Fruit fly (Drosophila melanogaster) whole organism, embryonic: ENCODE data around the gene Ir21a.

ENCODE experiments used
- Abd-B ChIP-seq: fragments of 200-800 bp; sonication (Bioruptor generic); optimal IDR thresholded peaks from 2 replicates; lab custom pipeline; 2018; ENCODE audit warnings: missing biosample characterization, mild to moderate bottlenecking, missing genetic modification characterization, moderate library complexity
- CG12659 ChIP-seq: fragments of 200-800 bp; sonication (Bioruptor generic); optimal IDR thresholded peaks from 3 replicates; lab custom pipeline; 2017; ENCODE audit warnings: mild to moderate bottlenecking, missing biosample characterization, missing genetic modification reagents, missing genetic modification characterization
- CG13894 ChIP-seq: fragments of 200-800 bp; sonication (Bioruptor generic); optimal IDR thresholded peaks from 3 replicates; lab custom pipeline; 2018; ENCODE audit warnings: missing biosample characterization, mild to moderate bottlenecking, missing genetic modification characterization, moderate library complexity
- CG15601 ChIP-seq: fragments of 200-800 bp; sonication (Bioruptor generic); optimal IDR thresholded peaks from 3 replicates; lab custom pipeline; 2019; ENCODE audit warnings: missing biosample characterization, mild to moderate bottlenecking, missing genetic modification characterization, moderate library complexity
- CG1603 ChIP-seq: fragments of 200-800 bp; sonication (Bioruptor generic); optimal IDR thresholded peaks from 2 replicates; lab custom pipeline; 2019; ENCODE audit warnings: missing biosample characterization, mild to moderate bottlenecking, missing genetic modification characterization, moderate library complexity
- CG1647 ChIP-seq: fragments of 200-800 bp; sonication (Bioruptor generic); optimal IDR thresholded peaks from 3 replicates; lab custom pipeline; 2016; ENCODE audit warnings: missing biosample characterization, missing genetic modification characterization
- CG18599 ChIP-seq: fragments of 200-800 bp; sonication (Bioruptor generic); optimal IDR thresholded peaks from 3 replicates; lab custom pipeline; 2017; ENCODE audit warnings: missing biosample characterization, missing genetic modification characterization, mild to moderate bottlenecking, moderate library complexity, missing genetic modification reagents
- CG2199 ChIP-seq: fragments of 200-800 bp; sonication (Bioruptor generic); IDR thresholded peaks from 3 replicates; pipeline ENCODE4 v1.3.6; 2022; ENCODE audit warnings: missing biosample characterization, missing genetic modification characterization
- CG32767 ChIP-seq: fragments of 200-800 bp; sonication (Bioruptor generic); IDR thresholded peaks from 2 replicates; pipeline ENCODE4 v1.3.6; 2022; ENCODE audit warnings: missing biosample characterization, missing genetic modification characterization
- CG33213 ChIP-seq: fragments of 200-800 bp; sonication (Bioruptor generic); optimal IDR thresholded peaks from 3 replicates; lab custom pipeline; 2016; ENCODE audit warnings: missing biosample characterization, missing genetic modification characterization
- CG34224 ChIP-seq: fragments of 200-800 bp; sonication (Bioruptor generic); IDR thresholded peaks from 3 replicates; pipeline ENCODE4 v1.3.6; 2022; ENCODE audit warnings: missing biosample characterization, missing genetic modification characterization; ENCODE audit not compliant: partially characterized antibody
- CG4820 ChIP-seq: fragments of 200-800 bp; sonication (Bioruptor generic); optimal IDR thresholded peaks from 3 replicates; lab custom pipeline; 2016; ENCODE audit warnings: missing biosample characterization, missing genetic modification characterization
- CG8290 ChIP-seq, 3 experiments: fragments of 200-800 bp; sonication (Bioruptor generic); optimal IDR thresholded peaks; 2 replicates each; lab custom pipeline; 2016 to 2019; ENCODE audit warnings: missing biosample characterization in 3 of 3, missing genetic modification characterization in 3 of 3, mild to moderate bottlenecking in 2 of 3, moderate library complexity in 1 of 3
- CG8388 ChIP-seq: fragments of 200-800 bp; sonication (Bioruptor generic); optimal IDR thresholded peaks from 2 replicates; lab custom pipeline; 2019; ENCODE audit warnings: missing biosample characterization, mild to moderate bottlenecking, missing genetic modification characterization, moderate library complexity
- CG9437 ChIP-seq: fragments of 200-800 bp; sonication (Bioruptor generic); optimal IDR thresholded peaks from 2 replicates; lab custom pipeline; 2018; ENCODE audit warnings: missing biosample characterization, mild to moderate bottlenecking, missing genetic modification characterization
- CG9727 ChIP-seq: fragments of 200-800 bp; sonication (Bioruptor generic); optimal IDR thresholded peaks from 3 replicates; lab custom pipeline; 2017; ENCODE audit warnings: missing biosample characterization, mild to moderate bottlenecking, missing genetic modification characterization
- D ChIP-seq, 2 experiments: fragments of 200-800 bp in 1 of 2; fragments of >200 bp in 1 of 2; sonication (Bioruptor generic) in 1 of 2; optimal IDR thresholded peaks; 2 replicates in 1 of 2; 3 replicates in 1 of 2; lab custom pipeline; 2017; ENCODE audit warnings: mild to moderate bottlenecking in 1 of 2, missing biosample characterization in 1 of 2, missing genetic modification characterization in 1 of 2, missing genetic modification reagents in 1 of 2
- Dip3 ChIP-seq: fragments of 200-800 bp; sonication (Bioruptor generic); optimal IDR thresholded peaks from 3 replicates; lab custom pipeline; 2016; ENCODE audit warnings: missing biosample characterization, missing genetic modification characterization
- Ets65A ChIP-seq: fragments of 200-800 bp; sonication (Bioruptor generic); peaks from one replicate; lab custom pipeline; 2016; ENCODE audit warnings: missing biosample characterization, missing genetic modification characterization
- HmgZ ChIP-seq: fragments of 200-800 bp; sonication (Bioruptor generic); optimal IDR thresholded peaks from 2 replicates; lab custom pipeline; 2018; ENCODE audit warnings: missing biosample characterization, mild to moderate bottlenecking, missing genetic modification characterization
- Hmr ChIP-seq: fragments of 200-800 bp; sonication (Bioruptor generic); optimal IDR thresholded peaks from 3 replicates; lab custom pipeline; 2017; ENCODE audit warnings: mild to moderate bottlenecking, missing biosample characterization, missing genetic modification reagents, missing genetic modification characterization
- Med ChIP-seq: fragments of 200-800 bp; sonication (Bioruptor generic); peaks from one replicate; lab custom pipeline; 2016; ENCODE audit warnings: missing biosample characterization, missing genetic modification characterization, mild to moderate bottlenecking, inconsistent platforms, moderate library complexity
- Opbp ChIP-seq: fragments of 200-800 bp; sonication (Bioruptor generic); IDR thresholded peaks from 3 replicates; pipeline ENCODE4 v1.3.6; 2022; ENCODE audit warnings: missing biosample characterization, missing genetic modification characterization; ENCODE audit not compliant: partially characterized antibody
- Ravus ChIP-seq: fragments of 200-800 bp; sonication (Bioruptor generic); IDR thresholded peaks from 2 replicates; pipeline ENCODE4 v1.3.6; 2022; ENCODE audit warnings: missing biosample characterization, missing genetic modification characterization
- Rfx ChIP-seq: fragments of 200-800 bp; sonication (Bioruptor generic); IDR thresholded peaks from 2 replicates; pipeline ENCODE4 v1.3.6; 2022; ENCODE audit warnings: missing biosample characterization, missing genetic modification characterization
- Taf1 ChIP-seq: fragments of 200-800 bp; sonication (Bioruptor generic); IDR thresholded peaks from 2 replicates; pipeline ENCODE4 v1.3.6; 2022; ENCODE audit warnings: missing biosample characterization, missing genetic modification characterization
- Xrp1 ChIP-seq: fragments of 200-800 bp; sonication (Bioruptor generic); IDR thresholded peaks from 2 replicates; pipeline ENCODE4 v1.3.6; 2022; ENCODE audit warnings: missing biosample characterization, missing genetic modification characterization
- amos ChIP-seq: fragments of 200-800 bp; sonication (Bioruptor generic); IDR thresholded peaks from 2 replicates; pipeline ENCODE4 v1.3.6; 2022; ENCODE audit warnings: missing biosample characterization, missing genetic modification characterization; ENCODE audit not compliant: partially characterized antibody
- corto ChIP-seq: fragments of 200-800 bp; sonication (Bioruptor generic); optimal IDR thresholded peaks from 2 replicates; lab custom pipeline; 2016; ENCODE audit warnings: missing biosample characterization, mild to moderate bottlenecking, missing genetic modification characterization, moderate library complexity
- crol ChIP-seq: fragments of 200-800 bp; sonication (Bioruptor generic); IDR thresholded peaks from 2 replicates; pipeline ENCODE4 v1.3.6; 2022; ENCODE audit warnings: missing biosample characterization, missing genetic modification characterization
- fd96Cb ChIP-seq: fragments of 200-800 bp; sonication (Bioruptor generic); optimal IDR thresholded peaks from 2 replicates; lab custom pipeline; 2018; ENCODE audit warnings: missing biosample characterization, mild to moderate bottlenecking, missing genetic modification characterization, moderate library complexity
- gfzf ChIP-seq: fragments of 200-800 bp; sonication (Bioruptor generic); optimal IDR thresholded peaks from 2 replicates; lab custom pipeline; 2016; ENCODE audit warnings: missing biosample characterization, mild to moderate bottlenecking, missing genetic modification characterization, moderate library complexity
- insv ChIP-seq, 2 experiments: fragments of 200-800 bp; sonication (Bioruptor generic); optimal IDR thresholded peaks; 3 replicates each; lab custom pipeline; 2016 to 2018; ENCODE audit warnings: missing biosample characterization in 2 of 2, missing genetic modification characterization in 2 of 2
- pita ChIP-seq: fragments of 200-800 bp; sonication (Bioruptor generic); optimal IDR thresholded peaks from 2 replicates; lab custom pipeline; 2017; ENCODE audit warnings: missing biosample characterization, mild to moderate bottlenecking, missing genetic modification characterization
- pros ChIP-seq: fragments of 200-800 bp; sonication (Bioruptor generic); optimal IDR thresholded peaks from 3 replicates; lab custom pipeline; 2019; ENCODE audit warnings: missing biosample characterization, mild to moderate bottlenecking, missing genetic modification characterization, moderate library complexity
- sd ChIP-seq: fragments of 200-800 bp; sonication (Bioruptor generic); optimal IDR thresholded peaks from 3 replicates; lab custom pipeline; 2018; ENCODE audit warnings: missing biosample characterization, mild to moderate bottlenecking, missing genetic modification characterization, moderate library complexity
- sens ChIP-seq: fragments of 200-800 bp; sonication (Bioruptor generic); peaks from one replicate; lab custom pipeline; 2016; ENCODE audit warnings: missing biosample characterization, missing genetic modification characterization
- sna ChIP-seq: fragments of 200-800 bp; sonication (Bioruptor generic); IDR thresholded peaks from 2 replicates; pipeline ENCODE4 v1.3.6; 2022; ENCODE audit warnings: missing biosample characterization, missing genetic modification characterization; ENCODE audit not compliant: partially characterized antibody
- tll ChIP-seq, 2 experiments: fragments of 200-800 bp in 1 of 2; fragments of >200 bp in 1 of 2; sonication (Bioruptor generic) in 1 of 2; optimal IDR thresholded peaks; 2 replicates each; lab custom pipeline; 2017 to 2019; ENCODE audit warnings: missing biosample characterization in 2 of 2, missing genetic modification characterization in 2 of 2, mild to moderate bottlenecking in 1 of 2, moderate library complexity in 1 of 2

Gene Ir21a

DNA sequence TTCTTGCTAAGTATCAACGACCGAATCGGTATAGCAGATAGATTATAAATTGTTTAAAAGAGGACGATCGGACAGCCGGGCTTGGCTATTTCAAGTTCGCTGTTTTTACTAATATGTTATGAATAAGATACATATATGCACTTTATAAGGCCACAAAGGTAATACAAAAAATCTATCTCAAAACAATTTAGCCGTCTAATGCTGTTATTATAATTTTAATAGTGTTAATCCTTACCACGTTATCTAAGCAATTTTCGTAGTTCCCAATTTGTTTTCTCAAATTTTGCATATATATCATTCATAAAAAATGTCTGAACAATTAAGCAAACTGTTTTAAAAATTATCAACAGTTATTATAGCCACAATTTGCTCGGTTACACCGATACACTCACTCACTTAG is 31.9 kb upstream of the Ir21a start:
- TF ChIP-seq tll (GFP tag; optimal IDR thresholded peaks at IDR 0.05; lab: Kevin White, UChicago) = no peak
- TF ChIP-seq Ets65A (GFP tag; lab: Kevin White, UChicago) = peak; percentile 70
- TF ChIP-seq sens (GFP tag; lab: Kevin White, UChicago) = peak; percentile 67

DNA sequence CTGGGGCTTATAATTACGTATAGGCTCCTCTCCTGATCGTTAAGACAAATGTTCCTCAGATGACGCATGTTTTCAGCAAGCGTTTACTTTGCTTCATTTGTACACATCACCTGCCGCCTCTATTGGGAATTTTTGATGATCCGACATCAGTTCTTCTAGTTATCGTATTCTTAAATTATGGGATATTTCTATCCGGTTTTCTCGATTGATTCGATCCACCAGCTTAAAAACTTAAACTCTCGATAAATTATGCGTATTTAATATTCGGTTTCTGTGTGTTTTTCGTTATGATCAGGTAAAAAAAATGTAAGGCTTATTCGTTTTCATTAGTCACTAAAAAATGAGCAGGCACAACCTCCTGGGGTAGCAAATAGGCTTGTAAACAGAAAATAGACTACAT is 28.2 kb upstream of the Ir21a start:
- TF ChIP-seq CG13894 (tag; lab: Kevin White, UChicago) (peak; percentile 95), Xrp1 (GFP tag; lab: Robert Waterston, UW) (no peak), sd (tag; lab: Kevin White, UChicago) (peak; percentile 18), CG34224 (no peak), Abd-B (no peak), Ravus (GFP tag; lab: Robert Waterston, UW) (no peak), crol (GFP tag; lab: Robert Waterston, UW) (no peak), CG15601 (tag; lab: Kevin White, UChicago) (no peak), CG1647 (GFP tag; lab: Kevin White, UChicago) (no peak), fd96Cb (no peak), CG9727 (GFP tag; lab: Kevin White, UChicago) (no peak), CG12659 (GFP tag; lab: Kevin White, UChicago) (no peak), CG8388 (no peak), sna (GFP tag; lab: Robert Waterston, UW) (no peak)

DNA sequence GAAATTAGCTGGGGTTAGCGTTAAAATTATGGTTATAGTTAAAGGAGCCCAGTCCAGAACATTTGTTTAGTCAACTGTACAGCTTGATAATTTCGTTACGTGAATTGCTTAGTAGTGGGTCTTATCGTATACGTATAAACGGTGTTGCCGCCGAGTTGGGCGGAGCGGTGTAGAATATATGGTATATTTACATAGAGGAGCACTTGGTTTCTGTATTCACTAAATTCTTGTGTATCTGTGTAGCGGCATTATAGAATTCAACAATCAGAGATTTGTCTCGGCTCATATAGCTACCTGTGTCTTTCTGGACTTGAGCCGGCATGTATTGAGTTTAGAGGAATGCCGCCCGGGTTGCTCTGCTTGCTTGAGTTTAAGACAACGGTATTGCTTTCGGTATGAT is 10.5 kb upstream of the Ir21a start:
- peak; percentile 43; the same call in 1 of the 2 replicates for TF ChIP-seq amos (GFP tag; lab: Robert Waterston, UW)
- TF ChIP-seq Med (GFP tag; lab: Kevin White, UChicago) = peak; percentile 58
- TF ChIP-seq HmgZ (tag; lab: Kevin White, UChicago) = peak; percentile 34
- peak; percentile 8 for TF ChIP-seq Dip3 (GFP tag; lab: Kevin White, UChicago)
- TF ChIP-seq insv (GFP tag; optimal IDR thresholded peaks at IDR 0.05; lab: Kevin White, UChicago) = peak in 1 of 2 experiments; percentile 30
- peak; percentile 8 for TF ChIP-seq CG33213
- no peak for TF ChIP-seq Taf1
- peak; percentile 45 for TF ChIP-seq CG32767 (GFP tag; lab: Robert Waterston, UW)
- TF ChIP-seq Rfx = 0 out of 2 replicates have a peak, but pooled peaks have one; percentile 15
- peak; percentile 8 for TF ChIP-seq CG1603
- peak; percentile 25 for TF ChIP-seq Hmr (GFP tag; lab: Kevin White, UChicago)
- TF ChIP-seq pita (GFP tag; lab: Kevin White, UChicago) = peak; percentile 72
- TF ChIP-seq Ets65A (GFP tag; lab: Kevin White, UChicago) = peak; percentile 83
- no peak for TF ChIP-seq CG8290 (GFP tag; optimal IDR thresholded peaks at IDR 0.05; lab: Kevin White, UChicago)
- peak in 1 of 2 experiments; percentile 57 for TF ChIP-seq CG8290 (tag; optimal IDR thresholded peaks at IDR 0.05; lab: Kevin White, UChicago)
- peak; percentile 15 for TF ChIP-seq pros (GFP tag; lab: Kevin White, UChicago)
- peak; percentile 74 for TF ChIP-seq CG4820 (GFP tag; lab: Kevin White, UChicago)
- TF ChIP-seq gfzf (GFP tag; lab: Kevin White, UChicago) = peak; percentile 16
- 0 out of 3 replicates have a peak, but pooled peaks have one; percentile 22 for TF ChIP-seq Opbp
- TF ChIP-seq CG9437 = peak; percentile 93
- no peak for TF ChIP-seq Ravus (GFP tag; lab: Robert Waterston, UW)
- no peak for TF ChIP-seq corto (GFP tag; lab: Kevin White, UChicago)
- TF ChIP-seq CG2199 (GFP tag; lab: Robert Waterston, UW) = peak; percentile 80
- no peak for TF ChIP-seq D (optimal IDR thresholded peaks at IDR 0.05; lab: Kevin White, UChicago)
- no peak for TF ChIP-seq D (GFP tag; optimal IDR thresholded peaks at IDR 0.05; lab: Kevin White, UChicago)
- no peak for TF ChIP-seq CG18599 (GFP tag; lab: Kevin White, UChicago)
- TF ChIP-seq, all 482 proteins: peak for 19
